Worm (Caenorhabditis elegans) whole organism, L4 larva: ENCODE measurements around the gene C14A6.13.

Experiments used
- ceh-82 ChIP-seq: sonication (generic microtip); optimal IDR thresholded peaks from 2 replicates; lab custom pipeline; 2017; ENCODE audit warnings: missing biosample characterization, missing genetic modification characterization
- lin-13 ChIP-seq: fragments of 150-350 bp; optimal IDR thresholded peaks from 2 replicates; lab custom pipeline; 2014; ENCODE audit warnings: missing biosample characterization, missing genetic modification reagents, missing genetic modification characterization
- mep-1 ChIP-seq: fragments of 150-350 bp; sonication (generic microtip); optimal IDR thresholded peaks from 3 replicates; lab custom pipeline; 2014; ENCODE audit warnings: missing biosample characterization, missing genetic modification characterization

ce11 chrV:18125075-18125474 is 36.1 kb downstream of the C14A6.13 start, which contains the start of gene fbxa-210:
- TF ChIP-seq ceh-82 (tag; lab: Kevin White, UChicago) (no peak), mep-1 (tag; lab: Kevin White, UChicago) (no peak), lin-13 (GFP tag; lab: Kevin White, UChicago) (no peak)
